Fruit fly (Drosophila melanogaster) whole organism, embryonic: Measurements from ENCODE around the gene CG43175.
A peak's percentile ranks its signal among the peaks of the same experiment; 100 is the strongest.

Experiments
- Atf6 ChIP-seq: fragments of 200-800 bp; sonication (Bioruptor generic); IDR thresholded peaks from 2 replicates; pipeline ENCODE4 v1.3.6; 2022; ENCODE audit warnings: missing biosample characterization, missing genetic modification characterization
- BEAF-32 ChIP-seq: fragments of 200-800 bp; sonication (Bioruptor generic); optimal IDR thresholded peaks from 3 replicates; lab custom pipeline; 2017; ENCODE audit warnings: missing biosample characterization, missing genetic modification characterization, mild to moderate bottlenecking, moderate library complexity, missing genetic modification reagents
- CG10274 ChIP-seq: fragments of 200-800 bp; sonication (Bioruptor generic); optimal IDR thresholded peaks from 3 replicates; lab custom pipeline; 2017; ENCODE audit warnings: missing biosample characterization, mild to moderate bottlenecking, missing genetic modification characterization
- CG10321 ChIP-seq: fragments of 200-800 bp; sonication (Bioruptor generic); IDR thresholded peaks from 2 replicates; pipeline ENCODE4 v1.3.6; 2022; ENCODE audit warnings: missing biosample characterization, missing genetic modification characterization
- CG10543 ChIP-seq: fragments of 200-800 bp; sonication (Bioruptor generic); optimal IDR thresholded peaks from 3 replicates; lab custom pipeline; 2017; ENCODE audit warnings: missing biosample characterization, mild to moderate bottlenecking, missing genetic modification characterization, moderate library complexity
- CG10565 ChIP-seq: fragments of 200-800 bp; sonication (Bioruptor generic); optimal IDR thresholded peaks from 3 replicates; lab custom pipeline; 2016; ENCODE audit warnings: missing biosample characterization, mild to moderate bottlenecking, missing genetic modification characterization
- CG10654 ChIP-seq: fragments of 200-800 bp; sonication (Bioruptor generic); optimal IDR thresholded peaks from 2 replicates; lab custom pipeline; 2016; ENCODE audit warnings: missing biosample characterization, missing genetic modification characterization
- CG10959 ChIP-seq: fragments of 200-800 bp; sonication (Bioruptor generic); IDR thresholded peaks from 2 replicates; pipeline ENCODE4 v1.3.6; 2022; ENCODE audit warnings: missing biosample characterization, missing genetic modification characterization
- CG1602 ChIP-seq: fragments of 200-800 bp; sonication (Bioruptor generic); optimal IDR thresholded peaks from 3 replicates; lab custom pipeline; 2016; ENCODE audit warnings: missing biosample characterization, missing genetic modification characterization
- CG17829 ChIP-seq: fragments of 200-800 bp; optimal IDR thresholded peaks from 2 replicates; lab custom pipeline; 2019; ENCODE audit warnings: missing biosample characterization, mild to moderate bottlenecking, missing genetic modification characterization, moderate library complexity
- CG18262 ChIP-seq: fragments of 200-800 bp; optimal IDR thresholded peaks from 3 replicates; lab custom pipeline; 2019; ENCODE audit warnings: missing biosample characterization, mild to moderate bottlenecking, missing genetic modification characterization, moderate library complexity
- CG2199 ChIP-seq: fragments of 200-800 bp; sonication (Bioruptor generic); IDR thresholded peaks from 3 replicates; pipeline ENCODE4 v1.3.6; 2022; ENCODE audit warnings: missing biosample characterization, missing genetic modification characterization
- CG30020 ChIP-seq: fragments of 200-800 bp; optimal IDR thresholded peaks from 2 replicates; lab custom pipeline; 2019; ENCODE audit warnings: missing biosample characterization, mild to moderate bottlenecking, missing genetic modification characterization, moderate library complexity
- CG30431 ChIP-seq: fragments of 200-800 bp; sonication (Bioruptor generic); optimal IDR thresholded peaks from 2 replicates; lab custom pipeline; 2017; ENCODE audit warnings: missing biosample characterization, missing genetic modification characterization
- CG32767 ChIP-seq: fragments of 200-800 bp; sonication (Bioruptor generic); IDR thresholded peaks from 2 replicates; pipeline ENCODE4 v1.3.6; 2022; ENCODE audit warnings: missing biosample characterization, missing genetic modification characterization
- CG3995 ChIP-seq: fragments of 200-800 bp; sonication (Bioruptor generic); optimal IDR thresholded peaks from 3 replicates; lab custom pipeline; 2016; ENCODE audit warnings: missing biosample characterization, missing genetic modification characterization
- CG5245 ChIP-seq: fragments of 200-800 bp; sonication (Bioruptor generic); optimal IDR thresholded peaks from 3 replicates; lab custom pipeline; 2016; ENCODE audit warnings: missing biosample characterization, missing genetic modification characterization
- CG5953 ChIP-seq: fragments of 200-800 bp; sonication (Bioruptor generic); IDR thresholded peaks from 2 replicates; pipeline ENCODE4 v1.3.6; 2022; ENCODE audit warnings: missing biosample characterization, missing genetic modification characterization
- CG6254 ChIP-seq: fragments of 200-800 bp; sonication (Bioruptor generic); optimal IDR thresholded peaks from 3 replicates; lab custom pipeline; 2017; ENCODE audit warnings: mild to moderate bottlenecking, missing biosample characterization, missing genetic modification reagents, missing genetic modification characterization
- CG6689 ChIP-seq: fragments of 200-800 bp; sonication (Bioruptor generic); IDR thresholded peaks from 2 replicates; pipeline ENCODE4 v1.3.6; 2022; ENCODE audit warnings: missing biosample characterization, missing genetic modification characterization
- CG7839 ChIP-seq: fragments of 200-800 bp; sonication (Bioruptor generic); optimal IDR thresholded peaks from 3 replicates; lab custom pipeline; 2018; ENCODE audit warnings: missing biosample characterization, mild to moderate bottlenecking, missing genetic modification characterization, moderate library complexity
- CG9876 ChIP-seq: fragments of 200-800 bp; sonication (Bioruptor generic); optimal IDR thresholded peaks from 2 replicates; lab custom pipeline; 2016; ENCODE audit warnings: missing biosample characterization, missing genetic modification characterization
- CkIIα-i1 ChIP-seq: fragments of 200-800 bp; sonication (Bioruptor generic); IDR thresholded peaks from 2 replicates; pipeline ENCODE4 v1.3.6; 2022; ENCODE audit warnings: missing biosample characterization, missing genetic modification characterization
- Dbx ChIP-seq: fragments of 200-800 bp; sonication (Bioruptor generic); IDR thresholded peaks from 3 replicates; pipeline ENCODE4 v1.3.6; 2022; ENCODE audit warnings: missing biosample characterization, missing genetic modification characterization
- Dll ChIP-seq: fragments of 200-800 bp; sonication (Bioruptor generic); IDR thresholded peaks from 4 replicates; pipeline ENCODE4 v1.3.6; 2022; ENCODE audit warnings: missing biosample characterization, missing genetic modification characterization; ENCODE audit not compliant: partially characterized antibody
- HLH3B ChIP-seq: fragments of 200-800 bp; sonication (Bioruptor generic); IDR thresholded peaks from 2 replicates; pipeline ENCODE4 v1.3.6; 2022; ENCODE audit warnings: missing biosample characterization, missing genetic modification characterization
- HLH54F ChIP-seq: fragments of 200-800 bp; sonication (Bioruptor generic); optimal IDR thresholded peaks from 3 replicates; lab custom pipeline; 2016; ENCODE audit warnings: missing biosample characterization, missing genetic modification characterization
- Hr78 ChIP-seq, 2 experiments: fragments of 200-800 bp in 1 of 2; fragments of >200 bp in 1 of 2; sonication (Bioruptor generic) in 1 of 2; optimal IDR thresholded peaks; 2 replicates each; lab custom pipeline; 2017 to 2019; ENCODE audit warnings: missing biosample characterization in 2 of 2, missing genetic modification characterization in 2 of 2, mild to moderate bottlenecking in 1 of 2, moderate library complexity in 1 of 2
- Max ChIP-seq: fragments of 200-800 bp; sonication (Bioruptor generic); optimal IDR thresholded peaks from 2 replicates; lab custom pipeline; 2016; ENCODE audit warnings: missing biosample characterization, mild to moderate bottlenecking, missing genetic modification characterization
- Myb ChIP-seq: fragments of 200-800 bp; sonication (Bioruptor generic); optimal IDR thresholded peaks from 2 replicates; lab custom pipeline; 2016; ENCODE audit warnings: missing biosample characterization, missing genetic modification characterization
- Ravus ChIP-seq: fragments of 200-800 bp; sonication (Bioruptor generic); IDR thresholded peaks from 2 replicates; pipeline ENCODE4 v1.3.6; 2022; ENCODE audit warnings: missing biosample characterization, missing genetic modification characterization
- Xbp1 ChIP-seq: fragments of 200-800 bp; sonication (Bioruptor generic); optimal IDR thresholded peaks from 3 replicates; lab custom pipeline; 2016; ENCODE audit warnings: missing biosample characterization, mild to moderate bottlenecking, missing genetic modification characterization
- abd-A ChIP-seq: fragments of 200-800 bp; sonication (Bioruptor generic); optimal IDR thresholded peaks from 3 replicates; lab custom pipeline; 2019; ENCODE audit warnings: missing biosample characterization, mild to moderate bottlenecking, missing genetic modification characterization, moderate library complexity
- chm ChIP-seq: fragments of 200-800 bp; sonication (Bioruptor generic); IDR thresholded peaks from 2 replicates; pipeline ENCODE4 v1.3.6; 2022; ENCODE audit warnings: missing biosample characterization, missing genetic modification characterization
- corto ChIP-seq: fragments of 200-800 bp; sonication (Bioruptor generic); optimal IDR thresholded peaks from 2 replicates; lab custom pipeline; 2016; ENCODE audit warnings: missing biosample characterization, mild to moderate bottlenecking, missing genetic modification characterization, moderate library complexity
- danr ChIP-seq: fragments of 200-800 bp; sonication (Bioruptor generic); IDR thresholded peaks from 2 replicates; pipeline ENCODE4 v1.3.6; 2022; ENCODE audit warnings: missing biosample characterization, missing genetic modification characterization
- exex ChIP-seq: fragments of 200-800 bp; sonication (Bioruptor generic); optimal IDR thresholded peaks from 4 replicates; lab custom pipeline; 2018; ENCODE audit warnings: missing biosample characterization, mild to moderate bottlenecking, missing genetic modification characterization, moderate library complexity
- fd102C ChIP-seq: fragments of 200-800 bp; sonication (Bioruptor generic); optimal IDR thresholded peaks from 2 replicates; lab custom pipeline; 2018; ENCODE audit warnings: missing biosample characterization, mild to moderate bottlenecking, missing genetic modification characterization, moderate library complexity
- ind ChIP-seq: fragments of 200-800 bp; sonication (Bioruptor generic); optimal IDR thresholded peaks from 3 replicates; lab custom pipeline; 2016; ENCODE audit warnings: missing biosample characterization, missing genetic modification characterization
- lbe ChIP-seq: fragments of 200-800 bp; sonication (Bioruptor generic); optimal IDR thresholded peaks from 2 replicates; lab custom pipeline; 2016; ENCODE audit warnings: missing biosample characterization, mild to moderate bottlenecking, missing genetic modification characterization
- lilli ChIP-seq: fragments of 200-800 bp; sonication (Bioruptor generic); optimal IDR thresholded peaks from 3 replicates; lab custom pipeline; 2016; ENCODE audit warnings: missing biosample characterization, missing genetic modification characterization
- lola ChIP-seq, 3 experiments: fragments of >200 bp in 2 of 3; fragments of 200-800 bp in 1 of 3; sonication (Bioruptor generic) in 1 of 3; optimal IDR thresholded peaks; 2 replicates each; lab custom pipeline; 2017 to 2019; ENCODE audit warnings: missing biosample characterization in 3 of 3, missing genetic modification characterization in 3 of 3, mild to moderate bottlenecking in 1 of 3, moderate library complexity in 1 of 3
- ranshi ChIP-seq: fragments of 200-800 bp; sonication (Bioruptor generic); IDR thresholded peaks from 2 replicates; pipeline ENCODE4 v1.3.6; 2022; ENCODE audit warnings: missing biosample characterization, missing genetic modification characterization
- run ChIP-seq: fragments of 200-800 bp; sonication (Bioruptor generic); optimal IDR thresholded peaks from 3 replicates; lab custom pipeline; 2018; ENCODE audit warnings: missing biosample characterization, mild to moderate bottlenecking, missing genetic modification characterization
- schlank ChIP-seq: fragments of 200-800 bp; sonication (Bioruptor generic); optimal IDR thresholded peaks from 2 replicates; lab custom pipeline; 2018; ENCODE audit warnings: missing biosample characterization, mild to moderate bottlenecking, missing genetic modification characterization
- sim ChIP-seq: fragments of 200-800 bp; sonication (Bioruptor generic); IDR thresholded peaks from 2 replicates; pipeline ENCODE4 v1.3.6; 2022; ENCODE audit warnings: missing biosample characterization, missing genetic modification characterization
- sisA ChIP-seq: fragments of 200-800 bp; sonication (Bioruptor generic); IDR thresholded peaks from 2 replicates; pipeline ENCODE4 v1.3.6; 2022; ENCODE audit warnings: missing biosample characterization, missing genetic modification characterization
- slp2 ChIP-seq: fragments of 200-800 bp; sonication (Bioruptor generic); optimal IDR thresholded peaks from 2 replicates; lab custom pipeline; 2016; ENCODE audit warnings: missing biosample characterization, missing genetic modification characterization
- trh ChIP-seq: fragments of 200-800 bp; sonication (Bioruptor generic); optimal IDR thresholded peaks from 2 replicates; lab custom pipeline; 2016; ENCODE audit warnings: missing biosample characterization, missing genetic modification characterization
- wor ChIP-seq: fragments of 200-800 bp; sonication (Bioruptor generic); IDR thresholded peaks from 2 replicates; pipeline ENCODE4 v1.3.6; 2022; ENCODE audit warnings: missing biosample characterization, missing genetic modification characterization

The CG43175 gene

dm6 chr3R:17670857-17671336 lies 40.4 kb downstream of the CG43175 start, which contains the start of the genes CG7523 and Mps1 (continued):
- TF ChIP-seq CG1602 (GFP tag; lab: Kevin White, UChicago) (no peak), CG7839 (tag; lab: Kevin White, UChicago) (peak; percentile 1), Ravus (no peak), lilli (GFP tag; lab: Kevin White, UChicago) (peak; percentile 31), CG3995 (GFP tag; lab: Kevin White, UChicago) (peak; percentile 9), CG10321 (no peak), CG5245 (GFP tag; lab: Kevin White, UChicago) (no peak), CG6689 (GFP tag; lab: Robert Waterston, UW) (no peak), sim (no peak), CG32767 (no peak), ranshi (GFP tag; lab: Robert Waterston, UW) (no peak), Myb (GFP tag; lab: Kevin White, UChicago) (peak; percentile 91), run (no peak), HLH3B (no peak), CG9876 (GFP tag; lab: Kevin White, UChicago) (no peak), lola (GFP tag; optimal IDR thresholded peaks at IDR 0.05; lab: Kevin White, UChicago) (peak in 1 of 3 experiments; percentile 19), CG18262 (tag; lab: Kevin White, UChicago) (peak; percentile 27), Dll (GFP tag; lab: Robert Waterston, UW) (0 out of 4 replicates have a peak, but pooled peaks have one; percentile 22), CkIIα-i1 (GFP tag; lab: Robert Waterston, UW) (no peak), BEAF-32 (GFP tag; lab: Kevin White, UChicago) (peak; percentile 36), CG17829 (tag; lab: Kevin White, UChicago) (peak; percentile 44), abd-A (no peak)

DNA sequence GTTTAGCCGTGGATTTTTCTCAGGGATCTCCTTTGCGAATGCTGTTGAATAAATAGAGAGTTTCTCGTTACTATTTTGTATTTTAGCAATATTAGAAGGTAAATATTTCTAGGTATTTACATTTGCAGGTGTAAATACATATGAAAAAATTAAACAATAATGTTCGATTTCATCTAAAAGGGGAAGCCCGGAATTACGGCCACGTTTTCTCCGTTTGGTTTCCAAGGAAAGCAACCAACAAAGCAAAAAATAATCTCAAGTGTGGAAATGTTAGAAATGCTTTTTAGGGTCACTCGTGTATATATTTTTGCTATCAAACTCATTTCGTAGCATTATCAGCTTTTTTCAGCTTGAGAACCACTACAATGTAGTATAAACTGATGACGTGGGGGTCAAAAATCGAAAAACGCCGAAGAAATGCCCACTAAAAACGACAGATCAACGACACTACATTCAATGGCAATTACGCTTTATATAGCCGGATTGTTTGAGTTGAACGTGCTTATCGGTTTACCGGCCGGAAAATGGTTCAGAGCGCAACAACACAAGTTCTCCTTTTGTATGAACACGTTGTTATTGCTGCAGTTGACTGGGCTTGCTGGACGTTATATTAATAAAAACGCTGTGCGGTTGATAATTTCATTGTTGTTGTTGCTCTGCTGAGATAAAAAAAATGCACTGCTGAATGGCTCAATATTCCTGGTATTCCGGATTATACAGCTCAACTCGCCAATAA lies 47.8 kb downstream of the CG43175 start:
- TF ChIP-seq ind (GFP tag; lab: Kevin White, UChicago) (no peak), Atf6 (no peak), HLH54F (no peak), CG30020 (no peak), wor (GFP tag; lab: Robert Waterston, UW) (no peak), CG10543 (GFP tag; lab: Kevin White, UChicago) (no peak), fd102C (GFP tag; lab: Kevin White, UChicago) (no peak), CG2199 (GFP tag; lab: Robert Waterston, UW) (peak; percentile 68), sisA (GFP tag; lab: Robert Waterston, UW) (no peak), lbe (peak; percentile 24), CG10274 (GFP tag; lab: Kevin White, UChicago) (no peak), CG30431 (GFP tag; lab: Kevin White, UChicago) (no peak), schlank (tag; lab: Kevin White, UChicago) (no peak), trh (GFP tag; lab: Kevin White, UChicago) (no peak), CG10654 (no peak), CG10959 (no peak), Dbx (GFP tag; lab: Robert Waterston, UW) (no peak), slp2 (GFP tag; lab: Kevin White, UChicago) (no peak), Xbp1 (GFP tag; lab: Kevin White, UChicago) (peak; percentile 11), CG5953 (GFP tag; lab: Robert Waterston, UW) (no peak), corto (GFP tag; lab: Kevin White, UChicago) (peak; percentile 29), Max (no peak), chm (GFP tag; lab: Robert Waterston, UW) (no peak), CG10565 (GFP tag; lab: Kevin White, UChicago) (no peak), CG6254 (GFP tag; lab: Kevin White, UChicago) (no peak), Hr78 (GFP tag; optimal IDR thresholded peaks at IDR 0.05; lab: Kevin White, UChicago) (peak in 1 of 2 experiments; percentile 79), danr (GFP tag; lab: Robert Waterston, UW) (no peak), exex (tag; lab: Kevin White, UChicago) (peak; percentile 42)
